Worm (Caenorhabditis elegans): Measurements from ENCODE around the gene tbx-9.

The tbx-9 gene

ce11 chrIII:10331232-10331631 lies 10.4 kb downstream of the tbx-9 start:
- TF ChIP-seq scrt-1 (GFP tag; IDR thresholded peaks at IDR 0.05) (no peak), F13C5.2 (tag; optimal IDR thresholded peaks at IDR 0.05) (no peak), hnd-1 (tag; optimal IDR thresholded peaks at IDR 0.05) (no peak), ama-1 (optimal IDR thresholded peaks at IDR 0.05) (no peak), ceh-13 (GFP tag; optimal IDR thresholded peaks at IDR 0.05) (no peak), tra-4 (tag; optimal IDR thresholded peaks at IDR 0.05) (no peak), hmbx-1 (tag; optimal IDR thresholded peaks at IDR 0.05) (no peak), tbx-37 (GFP tag; conservative IDR thresholded peaks at IDR 0.05) (no peak), pes-1 (GFP tag; IDR thresholded peaks at IDR 0.05) (no peak), flt-1 (GFP tag; IDR thresholded peaks at IDR 0.05) (no peak), sea-1 (GFP tag; conservative IDR thresholded peaks at IDR 0.05) (no peak), ets-7 (tag; optimal IDR thresholded peaks at IDR 0.05) (no peak), aly-1 (tag; optimal IDR thresholded peaks at IDR 0.05) (no peak), B0310.2 (tag; optimal IDR thresholded peaks at IDR 0.05) (no peak), hmg-4 (GFP tag; optimal IDR thresholded peaks at IDR 0.05) (no peak), tbx-11 (GFP tag; IDR thresholded peaks at IDR 0.05) (no peak), ceh-36 (tag; optimal IDR thresholded peaks at IDR 0.05) (no peak)

- TF ChIP-seq hmg-4 (GFP tag; optimal IDR thresholded peaks at IDR 0.05) (no peak), aly-1 (tag; optimal IDR thresholded peaks at IDR 0.05) (no peak), tbx-37 (GFP tag; conservative IDR thresholded peaks at IDR 0.05) (no peak), ama-1 (optimal IDR thresholded peaks at IDR 0.05) (no peak), tbx-11 (GFP tag; IDR thresholded peaks at IDR 0.05) (no peak)
These were observed 11.1 kb downstream of the tbx-9 start, which contains the start of gene nex-2 for ce11 chrIII:10330372-10331062. TSS of gene nex-2 (minus strand) at chrIII:10330422.

- no peak for TF ChIP-seq ama-1 (optimal IDR thresholded peaks at IDR 0.05)
- TF ChIP-seq sea-1 (GFP tag; conservative IDR thresholded peaks at IDR 0.05), result no peak
- TF ChIP-seq hmbx-1 (tag; optimal IDR thresholded peaks at IDR 0.05), result no peak
- no peak for TF ChIP-seq ceh-36 (tag; optimal IDR thresholded peaks at IDR 0.05)
- TF ChIP-seq F13C5.2 (tag; optimal IDR thresholded peaks at IDR 0.05), result no peak
- TF ChIP-seq B0310.2 (tag; optimal IDR thresholded peaks at IDR 0.05), result no peak
- no peak for TF ChIP-seq scrt-1 (GFP tag; IDR thresholded peaks at IDR 0.05)
- no peak for TF ChIP-seq ets-7 (tag; optimal IDR thresholded peaks at IDR 0.05)
- no peak for TF ChIP-seq flt-1 (GFP tag; IDR thresholded peaks at IDR 0.05)
- no peak for TF ChIP-seq ceh-13 (GFP tag; optimal IDR thresholded peaks at IDR 0.05)
- no peak for TF ChIP-seq pes-1 (GFP tag; IDR thresholded peaks at IDR 0.05)
- TF ChIP-seq tbx-37 (GFP tag; conservative IDR thresholded peaks at IDR 0.05), result no peak
- no peak for TF ChIP-seq tra-4 (tag; optimal IDR thresholded peaks at IDR 0.05)
- TF ChIP-seq hnd-1 (tag; optimal IDR thresholded peaks at IDR 0.05), result no peak
- TF ChIP-seq aly-1 (tag; optimal IDR thresholded peaks at IDR 0.05), result no peak
- TF ChIP-seq hmg-4 (GFP tag; optimal IDR thresholded peaks at IDR 0.05), result no peak
These were observed 11.8 kb downstream of the tbx-9 start for ce11 chrIII:10329811-10330210.

- TF ChIP-seq scrt-1 (GFP tag; IDR thresholded peaks at IDR 0.05) (0 out of 2 replicates have a peak, but pooled peaks have one; percentile 15), hmg-4 (GFP tag; optimal IDR thresholded peaks at IDR 0.05) (no peak)
These were observed 12.8 kb downstream of the tbx-9 start for ce11 chrIII:10328565-10329541.

- TF ChIP-seq hmg-4 (GFP tag; optimal IDR thresholded peaks at IDR 0.05) (no peak), aly-1 (tag; optimal IDR thresholded peaks at IDR 0.05) (no peak), ama-1 (optimal IDR thresholded peaks at IDR 0.05) (no peak), tbx-11 (GFP tag; IDR thresholded peaks at IDR 0.05) (no peak), ceh-13 (GFP tag; optimal IDR thresholded peaks at IDR 0.05) (no peak), tra-4 (tag; optimal IDR thresholded peaks at IDR 0.05) (no peak), scrt-1 (GFP tag; IDR thresholded peaks at IDR 0.05) (no peak), pes-1 (GFP tag; IDR thresholded peaks at IDR 0.05) (no peak), sea-1 (GFP tag; conservative IDR thresholded peaks at IDR 0.05) (no peak)
These were observed 15.3 kb downstream of the tbx-9 start for ce11 chrIII:10326327-10326726.

ce11 chrIII:10320788-10321187 lies 20.9 kb downstream of the tbx-9 start, which contains the start of gene sas-7:
TSS of gene sas-7 (plus strand) at chrIII:10321019.
- no peak for TF ChIP-seq ceh-13 (GFP tag; optimal IDR thresholded peaks at IDR 0.05)
- TF ChIP-seq ets-7 (tag; optimal IDR thresholded peaks at IDR 0.05), result no peak
- TF ChIP-seq flt-1 (GFP tag; IDR thresholded peaks at IDR 0.05), result no peak
- TF ChIP-seq hmbx-1 (tag; optimal IDR thresholded peaks at IDR 0.05), result no peak
- no peak for TF ChIP-seq F13C5.2 (tag; optimal IDR thresholded peaks at IDR 0.05)
- no peak for TF ChIP-seq tbx-11 (GFP tag; IDR thresholded peaks at IDR 0.05)
- TF ChIP-seq pes-1 (GFP tag; IDR thresholded peaks at IDR 0.05), result no peak
- no peak for TF ChIP-seq sea-1 (GFP tag; conservative IDR thresholded peaks at IDR 0.05)
- TF ChIP-seq tra-4 (tag; optimal IDR thresholded peaks at IDR 0.05), result no peak
- TF ChIP-seq hnd-1 (tag; optimal IDR thresholded peaks at IDR 0.05), result no peak

- TF ChIP-seq hnd-1 (tag; optimal IDR thresholded peaks at IDR 0.05) (no peak), tra-4 (tag; optimal IDR thresholded peaks at IDR 0.05) (no peak), ceh-13 (GFP tag; optimal IDR thresholded peaks at IDR 0.05) (no peak), tbx-37 (GFP tag; conservative IDR thresholded peaks at IDR 0.05) (no peak), B0310.2 (tag; optimal IDR thresholded peaks at IDR 0.05) (no peak), hmg-4 (GFP tag; optimal IDR thresholded peaks at IDR 0.05) (no peak), aly-1 (tag; optimal IDR thresholded peaks at IDR 0.05) (no peak), pes-1 (GFP tag; IDR thresholded peaks at IDR 0.05) (no peak), scrt-1 (GFP tag; IDR thresholded peaks at IDR 0.05) (no peak), flt-1 (GFP tag; IDR thresholded peaks at IDR 0.05) (no peak), sea-1 (GFP tag; conservative IDR thresholded peaks at IDR 0.05) (no peak), ceh-36 (tag; optimal IDR thresholded peaks at IDR 0.05) (no peak), ets-7 (tag; optimal IDR thresholded peaks at IDR 0.05) (no peak), ama-1 (optimal IDR thresholded peaks at IDR 0.05) (no peak), hmbx-1 (tag; optimal IDR thresholded peaks at IDR 0.05) (no peak), tbx-11 (GFP tag; IDR thresholded peaks at IDR 0.05) (no peak), F13C5.2 (tag; optimal IDR thresholded peaks at IDR 0.05) (no peak)
These were observed 22.9 kb downstream of the tbx-9 start, which contains the start of gene unc-69 for ce11 chrIII:10318755-10319154. TSS of gene unc-69 (plus strand) at chrIII:10318939.
